Fruit fly (Drosophila melanogaster) whole organism, prepupa: ENCODE data around the gene CG32454.
A peak's percentile ranks its signal among the peaks of the same experiment; 100 is the strongest.
"Not testable (repeated sequence)": the region's sequence is repeated elsewhere in the genome, so short reads cannot be mapped to it uniquely, and the experiment has no call there.

ENCODE experiments used
- Blimp-1 ChIP-seq: fragments of 200-800 bp; sonication (Bioruptor generic); optimal IDR thresholded peaks from 3 replicates; lab custom pipeline; 2017; ENCODE audit warnings: missing biosample characterization, missing genetic modification characterization, mild to moderate bottlenecking, moderate library complexity, missing genetic modification reagents
- CG10631 ChIP-seq: fragments of 200-800 bp; sonication (Bioruptor generic); optimal IDR thresholded peaks from 2 replicates; lab custom pipeline; 2016; ENCODE audit warnings: missing biosample characterization, missing genetic modification characterization
- CG11294 ChIP-seq: fragments of 200-800 bp; sonication (Bioruptor generic); IDR thresholded peaks from 2 replicates; pipeline ENCODE4 v1.3.6; 2022; ENCODE audit warnings: missing biosample characterization, missing genetic modification characterization
- CG11762 ChIP-seq: fragments of 200-800 bp; sonication (Bioruptor generic); optimal IDR thresholded peaks from 3 replicates; lab custom pipeline; 2016; ENCODE audit warnings: missing biosample characterization, missing genetic modification characterization; ENCODE audit not compliant: insufficient read depth
- CG11902 ChIP-seq: fragments of 200-800 bp; sonication (Bioruptor generic); optimal IDR thresholded peaks from 3 replicates; lab custom pipeline; 2016; ENCODE audit warnings: missing biosample characterization, missing genetic modification characterization
- CG1621 ChIP-seq: fragments of 200-800 bp; sonication (Bioruptor generic); optimal IDR thresholded peaks from 3 replicates; lab custom pipeline; 2018; ENCODE audit warnings: missing biosample characterization, mild to moderate bottlenecking, missing genetic modification characterization
- CG16779 ChIP-seq: fragments of 200-800 bp; sonication (Bioruptor generic); optimal IDR thresholded peaks from 3 replicates; lab custom pipeline; 2017; ENCODE audit warnings: missing biosample characterization, mild to moderate bottlenecking, missing genetic modification characterization
- CG32006 ChIP-seq: fragments of 200-800 bp; sonication (Bioruptor generic); optimal IDR thresholded peaks from 3 replicates; lab custom pipeline; 2017; ENCODE audit warnings: missing biosample characterization, mild to moderate bottlenecking, missing genetic modification characterization
- CG34406 ChIP-seq: fragments of 200-800 bp; sonication (Bioruptor generic); optimal IDR thresholded peaks from 3 replicates; lab custom pipeline; 2016; ENCODE audit warnings: missing biosample characterization, missing genetic modification characterization
- CG4318 ChIP-seq: fragments of 200-800 bp; sonication (Bioruptor generic); optimal IDR thresholded peaks from 3 replicates; lab custom pipeline; 2017; ENCODE audit warnings: missing biosample characterization, mild to moderate bottlenecking, missing genetic modification characterization
- CG6163 ChIP-seq: fragments of 200-800 bp; sonication (Bioruptor generic); IDR thresholded peaks from 3 replicates; pipeline ENCODE4 v1.3.6; 2022; ENCODE audit warnings: missing biosample characterization, missing genetic modification characterization
- CG6792 ChIP-seq: fragments of 200-800 bp; sonication (Bioruptor generic); optimal IDR thresholded peaks from 3 replicates; lab custom pipeline; 2016; ENCODE audit warnings: missing biosample characterization, missing genetic modification characterization
- CG6854 ChIP-seq: fragments of 200-800 bp; sonication (Bioruptor generic); optimal IDR thresholded peaks from 2 replicates; lab custom pipeline; 2017; ENCODE audit warnings: missing biosample characterization, mild to moderate bottlenecking, missing genetic modification characterization
- CG7368 ChIP-seq: fragments of 200-800 bp; sonication (Bioruptor generic); optimal IDR thresholded peaks from 3 replicates; lab custom pipeline; 2016; ENCODE audit warnings: missing biosample characterization, missing genetic modification characterization
- CG8119 ChIP-seq: fragments of 200-800 bp; sonication (Bioruptor generic); IDR thresholded peaks from 3 replicates; pipeline ENCODE4 v1.3.6; 2022; ENCODE audit warnings: missing biosample characterization, missing genetic modification characterization
- CG8319 ChIP-seq: fragments of 200-800 bp; sonication (Bioruptor generic); optimal IDR thresholded peaks from 3 replicates; lab custom pipeline; 2016; ENCODE audit warnings: missing biosample characterization, missing genetic modification characterization
- CG8632 ChIP-seq: fragments of 200-800 bp; sonication (Bioruptor generic); optimal IDR thresholded peaks from 3 replicates; lab custom pipeline; 2016; ENCODE audit warnings: missing biosample characterization, missing genetic modification characterization
- CG9139 ChIP-seq: fragments of 200-800 bp; sonication (Bioruptor generic); optimal IDR thresholded peaks from 3 replicates; lab custom pipeline; 2017; ENCODE audit warnings: missing biosample characterization, mild to moderate bottlenecking, missing genetic modification characterization
- Eip75B ChIP-seq: fragments of 200-800 bp; sonication (Bioruptor generic); optimal IDR thresholded peaks from 3 replicates; lab custom pipeline; 2016; ENCODE audit warnings: missing biosample characterization, missing genetic modification characterization
- Eip78C ChIP-seq: fragments of 200-800 bp; sonication (Bioruptor generic); peaks from one replicate; lab custom pipeline; 2016; ENCODE audit warnings: missing biosample characterization, missing genetic modification characterization
- Eip93F ChIP-seq: fragments of 200-800 bp; sonication (Bioruptor generic); optimal IDR thresholded peaks from 2 replicates; lab custom pipeline; 2016; ENCODE audit warnings: missing biosample characterization, mild to moderate bottlenecking, missing genetic modification characterization
- Ets21C ChIP-seq: fragments of 200-800 bp; sonication (Bioruptor generic); optimal IDR thresholded peaks from 3 replicates; lab custom pipeline; 2016; ENCODE audit warnings: missing biosample characterization, missing genetic modification characterization
- Ets96B ChIP-seq: fragments of 200-800 bp; optimal IDR thresholded peaks from 2 replicates; lab custom pipeline; 2019; ENCODE audit warnings: missing biosample characterization, mild to moderate bottlenecking, missing genetic modification characterization, moderate library complexity
- Hr38 ChIP-seq: sonication (Bioruptor generic); optimal IDR thresholded peaks from 2 replicates; lab custom pipeline; 2016; ENCODE audit warnings: missing biosample characterization, missing genetic modification characterization
- Hr39 ChIP-seq: fragments of 200-800 bp; sonication (Bioruptor generic); optimal IDR thresholded peaks from 2 replicates; lab custom pipeline; 2016; ENCODE audit warnings: missing biosample characterization, missing genetic modification characterization
- Hr4 ChIP-seq: fragments of 200-800 bp; sonication (Bioruptor generic); optimal IDR thresholded peaks from 3 replicates; lab custom pipeline; 2016; ENCODE audit warnings: missing biosample characterization, missing genetic modification characterization
- Met ChIP-seq: fragments of 200-800 bp; sonication (Bioruptor generic); optimal IDR thresholded peaks from 3 replicates; lab custom pipeline; 2016; ENCODE audit warnings: missing biosample characterization, missing genetic modification characterization
- Smox ChIP-seq: fragments of 200-800 bp; sonication (Bioruptor generic); optimal IDR thresholded peaks from 3 replicates; lab custom pipeline; 2016; ENCODE audit warnings: missing biosample characterization, missing genetic modification characterization
- acj6 ChIP-seq: fragments of 200-800 bp; sonication (Bioruptor generic); optimal IDR thresholded peaks from 3 replicates; lab custom pipeline; 2016; ENCODE audit warnings: missing biosample characterization, missing genetic modification characterization
- cyc ChIP-seq: fragments of 200-800 bp; sonication (Bioruptor generic); optimal IDR thresholded peaks from 3 replicates; lab custom pipeline; 2016; ENCODE audit warnings: missing biosample characterization, missing genetic modification characterization
- dac ChIP-seq: fragments of 200-800 bp; sonication (Bioruptor generic); optimal IDR thresholded peaks from 2 replicates; lab custom pipeline; 2017; ENCODE audit warnings: missing biosample characterization, mild to moderate bottlenecking, missing genetic modification characterization
- fd59A ChIP-seq: fragments of 200-800 bp; sonication (Bioruptor generic); optimal IDR thresholded peaks from 2 replicates; lab custom pipeline; 2017; ENCODE audit warnings: missing biosample characterization, mild to moderate bottlenecking, missing genetic modification characterization, missing genetic modification reagents
- fd85E ChIP-seq: fragments of 200-800 bp; sonication (Bioruptor generic); optimal IDR thresholded peaks from 3 replicates; lab custom pipeline; 2016; ENCODE audit warnings: missing biosample characterization, missing genetic modification characterization
- fkh ChIP-seq: fragments of 200-800 bp; sonication (Bioruptor generic); optimal IDR thresholded peaks from 3 replicates; lab custom pipeline; 2017; ENCODE audit warnings: missing biosample characterization, mild to moderate bottlenecking, missing genetic modification characterization, moderate library complexity
- lz ChIP-seq: fragments of 200-800 bp; sonication (Bioruptor generic); optimal IDR thresholded peaks from 3 replicates; lab custom pipeline; 2016; ENCODE audit warnings: missing biosample characterization, missing genetic modification characterization
- svp ChIP-seq: fragments of 200-800 bp; sonication (Bioruptor generic); peaks from one replicate; lab custom pipeline; 2016; ENCODE audit warnings: missing biosample characterization, missing genetic modification characterization
- vri ChIP-seq: fragments of 200-800 bp; sonication (Bioruptor generic); optimal IDR thresholded peaks from 3 replicates; lab custom pipeline; 2016; ENCODE audit warnings: missing biosample characterization, mild to moderate bottlenecking, missing genetic modification characterization

The CG32454 gene

DNA sequence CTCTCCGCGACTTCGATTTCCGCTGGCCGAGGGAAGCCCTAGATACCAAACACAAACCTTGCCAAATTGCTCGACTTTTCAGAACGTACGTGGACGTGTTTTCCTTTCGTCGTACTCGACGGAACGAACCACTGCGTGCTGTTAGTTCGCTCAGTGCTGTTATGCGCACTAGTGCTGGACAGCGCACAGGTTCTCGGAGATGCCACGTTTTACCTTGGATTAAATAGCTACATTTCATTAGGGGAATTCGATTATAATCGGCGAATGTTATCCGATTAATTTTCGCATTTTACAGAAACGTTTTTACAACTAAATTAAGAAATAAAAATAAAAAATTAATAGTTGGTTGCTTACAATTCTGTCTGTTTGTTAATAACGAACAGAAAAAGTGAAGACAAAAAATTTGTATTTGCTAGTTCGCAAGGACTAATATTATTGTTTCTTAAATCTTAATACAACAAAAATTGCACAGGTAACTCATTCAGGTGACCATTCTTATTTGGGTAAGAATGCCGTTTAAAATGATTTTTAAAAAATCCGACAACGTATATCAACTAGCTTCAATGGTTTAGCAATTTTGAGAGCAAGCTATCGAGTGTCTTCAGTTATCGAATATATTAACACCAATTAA lies 12.3 kb upstream of the CG32454 start, which contains the start of the genes ArfGAP3 and CG32452 (continued):
- TF ChIP-seq CG8119 (GFP tag; lab: Robert Waterston, UW) (peak; percentile 63), CG4318 (peak; percentile 51), CG1621 (tag; lab: Kevin White, UChicago) (peak; percentile 50), cyc (GFP tag; lab: Kevin White, UChicago) (peak; percentile 68), CG10631 (GFP tag; lab: Kevin White, UChicago) (peak; percentile 75), Ets21C (peak; percentile 54), CG6163 (GFP tag; lab: Robert Waterston, UW) (peak; percentile 78), Blimp-1 (GFP tag; lab: Kevin White, UChicago) (no peak), CG6854 (GFP tag; lab: Kevin White, UChicago) (no peak), CG11902 (GFP tag; lab: Kevin White, UChicago) (peak; percentile 55), lz (GFP tag; lab: Kevin White, UChicago) (peak; percentile 81), fd59A (GFP tag; lab: Kevin White, UChicago) (peak; percentile 6), Smox (GFP tag; lab: Kevin White, UChicago) (no peak), CG8632 (peak; percentile 48), CG6792 (GFP tag; lab: Kevin White, UChicago) (peak; percentile 34), acj6 (GFP tag; lab: Kevin White, UChicago) (peak; percentile 73), Eip78C (GFP tag; lab: Kevin White, UChicago) (peak; percentile 76), CG7368 (GFP tag; lab: Kevin White, UChicago) (peak; percentile 43), CG16779 (tag; lab: Kevin White, UChicago) (no peak), Met (GFP tag; lab: Kevin White, UChicago) (no peak), vri (GFP tag; lab: Kevin White, UChicago) (no peak), CG11294 (GFP tag; lab: Robert Waterston, UW) (no peak; the same call in 1 of the 2 replicates), Hr4 (GFP tag; lab: Kevin White, UChicago) (peak; percentile 76), CG32006 (GFP tag; lab: Kevin White, UChicago) (peak; percentile 71), svp (no peak), fd85E (no peak)

DNA sequence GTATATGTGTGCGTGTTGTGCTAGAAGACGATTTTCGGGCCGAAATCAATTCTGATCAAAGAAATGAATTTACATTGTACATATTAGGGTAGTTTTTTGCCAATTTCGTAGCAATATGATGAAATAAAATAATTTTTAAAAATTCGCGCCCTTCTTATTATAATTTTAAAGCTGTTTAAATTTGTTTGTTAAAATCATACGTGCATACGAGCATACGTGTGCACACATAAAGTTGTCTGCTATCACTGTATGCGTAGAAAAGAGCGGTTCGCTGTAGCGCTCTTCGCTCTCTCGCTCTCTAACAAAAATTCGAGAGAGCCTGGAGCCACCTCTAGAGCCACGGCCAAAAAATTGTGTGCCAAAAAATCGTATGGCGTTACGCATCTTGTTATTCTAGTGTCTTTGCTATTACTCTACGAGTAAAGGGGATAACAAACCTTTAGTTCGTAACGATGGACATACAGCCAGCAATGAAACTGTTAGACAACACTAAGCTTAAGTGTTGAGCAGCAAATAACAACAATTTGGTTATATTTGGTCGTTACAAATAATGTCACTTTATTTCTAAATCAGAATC lies 8.8 kb upstream of the CG32454 start, which contains the start of gene mael:
mael (plus strand) TSS at position 510 of the 577 bp plus-strand sequence.
- not testable (repeated sequence) for TF ChIP-seq dac, CG8319, fkh (GFP tag; lab: Kevin White, UChicago)

DNA sequence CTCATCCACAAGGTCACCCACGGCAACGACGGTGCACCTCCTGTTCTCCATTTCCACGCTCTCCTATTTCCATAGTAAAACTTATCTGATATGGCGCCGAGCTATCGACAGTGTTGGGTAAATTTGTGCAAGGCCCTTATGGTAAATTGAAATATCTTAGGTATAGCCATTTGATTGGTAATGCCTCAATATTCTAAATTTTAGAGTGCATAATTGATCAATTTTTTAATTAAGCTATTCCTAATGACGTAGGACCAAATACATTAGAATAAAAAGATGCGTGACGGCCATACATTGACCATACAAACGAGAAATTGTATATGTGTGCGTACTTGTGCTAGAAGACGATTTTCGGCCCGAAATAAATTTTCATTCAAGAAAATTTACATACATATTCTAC lies 7.6 kb upstream of the CG32454 start, which contains the start of gene CG14451:
CG14451 (minus strand) TSS at position 101 of the 400 bp plus-strand sequence.
- no peak for TF ChIP-seq CG6163 (GFP tag; lab: Robert Waterston, UW)
- no peak for TF ChIP-seq Ets96B (tag; lab: Kevin White, UChicago)
- TF ChIP-seq CG1621 (tag; lab: Kevin White, UChicago): no peak
- no peak for TF ChIP-seq CG11294 (GFP tag; lab: Robert Waterston, UW)
- TF ChIP-seq CG16779 (tag; lab: Kevin White, UChicago): no peak
- TF ChIP-seq Eip93F (GFP tag; lab: Kevin White, UChicago): no peak
- TF ChIP-seq Hr39 (GFP tag; lab: Kevin White, UChicago): no peak
- TF ChIP-seq Eip75B: no peak
- no peak for TF ChIP-seq CG9139
- no peak for TF ChIP-seq CG10631 (GFP tag; lab: Kevin White, UChicago)
- TF ChIP-seq Blimp-1 (GFP tag; lab: Kevin White, UChicago): no peak
- TF ChIP-seq CG7368 (GFP tag; lab: Kevin White, UChicago): no peak
- no peak for TF ChIP-seq Hr38 (GFP tag; lab: Kevin White, UChicago)
- no peak for TF ChIP-seq CG34406 (GFP tag; lab: Kevin White, UChicago)
- no peak for TF ChIP-seq CG11762 (GFP tag; lab: Kevin White, UChicago)
- TF ChIP-seq dac (GFP tag; lab: Kevin White, UChicago): no peak
- TF ChIP-seq CG6792 (GFP tag; lab: Kevin White, UChicago): no peak
- TF ChIP-seq CG8632: no peak
- TF ChIP-seq Ets21C: no peak
